Worm (Caenorhabditis elegans) whole organism, L4 larva: ENCODE measurements around the gene R08D7.5.
"Not testable (repeated sequence)": the region's sequence is repeated elsewhere in the genome, so short reads cannot be mapped to it uniquely, and the experiment has no call there.

Source experiments
- T20F7.1 ChIP-seq: fragments of 200-800 bp; sonication (Bioruptor generic); optimal IDR thresholded peaks from 2 replicates; lab custom pipeline; 2018; ENCODE audit warnings: mild to moderate bottlenecking, missing genetic modification characterization, missing compliant biosample characterization
- ceh-28 ChIP-seq: fragments of 150-350 bp; optimal IDR thresholded peaks from 2 replicates; lab custom pipeline; 2014; ENCODE audit warnings: missing biosample characterization, missing genetic modification reagents, missing genetic modification characterization
- daf-16 ChIP-seq, 3 experiments: sonication (generic microtip); optimal IDR thresholded peaks; 2 replicates each; lab custom pipeline; 2016 to 2017; ENCODE audit warnings: missing genetic modification characterization in 3 of 3, missing genetic modification reagents in 3 of 3, mild to moderate bottlenecking in 2 of 3, missing compliant biosample characterization in 2 of 3, missing biosample characterization in 1 of 3, moderate library complexity in 1 of 3
- hlh-30 ChIP-seq: sonication (generic microtip); optimal IDR thresholded peaks from 2 replicates; lab custom pipeline; 2017; ENCODE audit warnings: antibody characterized with exemption, mild to moderate bottlenecking, missing genetic modification characterization, missing compliant biosample characterization; ENCODE audit not compliant: insufficient read depth
- lin-15B ChIP-seq: fragments of 150-350 bp; sonication (generic microtip); optimal IDR thresholded peaks from 3 replicates; lab custom pipeline; 2014; ENCODE audit warnings: missing biosample characterization, missing genetic modification characterization
- nhr-11 ChIP-seq: fragments of 150-350 bp; optimal IDR thresholded peaks from 2 replicates; lab custom pipeline; 2014; ENCODE audit warnings: missing biosample characterization, missing genetic modification characterization
- nhr-25 ChIP-seq: sonication (generic microtip); optimal IDR thresholded peaks from 2 replicates; lab custom pipeline; 2017; ENCODE audit warnings: missing genetic modification characterization, mild to moderate bottlenecking, missing compliant biosample characterization, antibody characterized with exemption, moderate library complexity, borderline replicate concordance; ENCODE audit not compliant: insufficient read depth
- pha-4 ChIP-seq, 2 experiments: fragments of 150-350 bp in 1 of 2; fragments of 200-800 bp in 1 of 2; sonication (Bioruptor generic) in 1 of 2; IDR thresholded peaks in 1 of 2; optimal IDR thresholded peaks in 1 of 2; 2 replicates each; pipeline versions ENCODE4 v1.3.6 to Lab custom; 2014 to 2022; ENCODE audit warnings: missing genetic modification characterization in 2 of 2, missing genetic modification reagents in 2 of 2, missing biosample characterization in 1 of 2, missing compliant biosample characterization in 1 of 2

DNA sequence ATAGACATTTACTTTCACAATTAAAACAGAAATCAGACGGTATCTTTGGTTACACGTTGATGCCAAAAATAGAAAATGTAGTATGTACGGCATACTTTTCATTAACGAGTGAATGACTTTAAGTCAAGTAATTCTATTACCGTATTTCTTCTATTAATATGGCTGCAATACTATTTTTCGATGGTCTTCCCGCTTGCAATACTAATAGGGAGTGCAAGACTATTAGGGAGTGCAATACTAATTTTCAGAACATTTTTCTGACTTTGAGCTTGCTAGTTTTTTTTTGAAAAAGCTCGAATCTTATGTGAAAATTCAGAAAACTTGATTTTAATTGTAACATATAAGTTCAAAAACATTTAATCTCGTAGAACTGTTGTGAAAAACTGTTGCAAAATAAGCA, 15.8 kb downstream of the R08D7.5 start, which contains the start of gene R08D7.7:
- TF ChIP-seq lin-15B (tag; lab: Kevin White, UChicago); nhr-11 (tag; lab: Kevin White, UChicago); pha-4 (GFP tag; IDR thresholded peaks at IDR 0.05; lab: Robert Waterston, UW); pha-4 (tag; optimal IDR thresholded peaks at IDR 0.05; lab: Kevin White, UChicago); T20F7.1; nhr-25; daf-16 (GFP tag; optimal IDR thresholded peaks at IDR 0.05; lab: Kevin White, UChicago); daf-16 (tag; optimal IDR thresholded peaks at IDR 0.05; lab: Kevin White, UChicago); ceh-28 (tag; lab: Kevin White, UChicago); hlh-30: not testable (repeated sequence)
